Worm (Caenorhabditis elegans) whole organism, late embryonic: ENCODE data around the gene srr-6.

Experiments used
- C38D4.7 ChIP-seq: fragments of 200-800 bp; sonication (Bioruptor generic); optimal IDR thresholded peaks from 2 replicates; lab custom pipeline; 2018; ENCODE audit warnings: mild to moderate bottlenecking, missing genetic modification characterization, moderate library complexity, missing compliant biosample characterization
- K09A11.1 ChIP-seq: sonication (generic microtip); optimal IDR thresholded peaks from 2 replicates; lab custom pipeline; 2017; ENCODE audit warnings: antibody characterized with exemption, mild to moderate bottlenecking, missing genetic modification characterization, missing compliant biosample characterization; ENCODE audit not compliant: insufficient read depth
- T23F11.4 ChIP-seq: fragments of 200-800 bp; sonication (Bioruptor generic); optimal IDR thresholded peaks from 2 replicates; lab custom pipeline; 2018; ENCODE audit warnings: mild to moderate bottlenecking, missing genetic modification characterization, missing compliant biosample characterization
- Y22D7AL.16 ChIP-seq: sonication (generic microtip); optimal IDR thresholded peaks from 2 replicates; lab custom pipeline; 2016; ENCODE audit warnings: missing genetic modification characterization, missing compliant biosample characterization
- ceh-14 ChIP-seq: sonication (generic microtip); optimal IDR thresholded peaks from 2 replicates; lab custom pipeline; 2016; ENCODE audit warnings: missing genotype, missing genetic modification characterization, missing compliant biosample characterization
- ceh-24 ChIP-seq: sonication (generic microtip); optimal IDR thresholded peaks from 2 replicates; lab custom pipeline; 2016; ENCODE audit warnings: mild to moderate bottlenecking, missing genetic modification characterization, missing compliant biosample characterization
- ceh-30 ChIP-seq: fragments of 150-350 bp; optimal IDR thresholded peaks from 2 replicates; lab custom pipeline; 2014; ENCODE audit warnings: missing biosample characterization, missing genetic modification characterization
- ceh-31 ChIP-seq: sonication (generic microtip); optimal IDR thresholded peaks from 2 replicates; lab custom pipeline; 2016; ENCODE audit warnings: missing genetic modification characterization, missing compliant biosample characterization
- ceh-45 ChIP-seq: fragments of 200-800 bp; sonication (Bioruptor generic); IDR thresholded peaks from 2 replicates; pipeline ENCODE4 v1.3.6; 2022; ENCODE audit warnings: missing genetic modification reagents, missing genetic modification characterization, missing compliant biosample characterization
- ceh-48 ChIP-seq: sonication (generic microtip); optimal IDR thresholded peaks from 2 replicates; lab custom pipeline; 2016; ENCODE audit warnings: missing genetic modification characterization, inconsistent platforms, missing compliant biosample characterization
- ceh-6 ChIP-seq: fragments of 200-800 bp; sonication (Bioruptor generic); optimal IDR thresholded peaks from 2 replicates; lab custom pipeline; 2018; ENCODE audit warnings: mild to moderate bottlenecking, missing genetic modification characterization, missing compliant biosample characterization
- ceh-9 ChIP-seq: sonication (generic microtip); optimal IDR thresholded peaks from 2 replicates; lab custom pipeline; 2016; ENCODE audit warnings: mild to moderate bottlenecking, missing genetic modification characterization, inconsistent platforms, missing compliant biosample characterization
- dve-1 ChIP-seq: sonication (generic microtip); optimal IDR thresholded peaks from 2 replicates; lab custom pipeline; 2017; ENCODE audit warnings: antibody characterized with exemption, mild to moderate bottlenecking, missing genetic modification characterization, missing compliant biosample characterization
- elt-2 ChIP-seq: sonication (generic microtip); optimal IDR thresholded peaks from 2 replicates; lab custom pipeline; 2016; ENCODE audit warnings: missing genetic modification reagents, missing genetic modification characterization, missing compliant biosample characterization
- eyg-1 ChIP-seq: sonication (generic microtip); optimal IDR thresholded peaks from 2 replicates; lab custom pipeline; 2016; ENCODE audit warnings: missing genotype, missing genetic modification characterization, missing compliant biosample characterization
- fax-1 ChIP-seq: sonication (generic microtip); optimal IDR thresholded peaks from 2 replicates; lab custom pipeline; 2016; ENCODE audit warnings: missing genotype, missing genetic modification characterization, missing compliant biosample characterization
- fkh-6 ChIP-seq: sonication (generic microtip); optimal IDR thresholded peaks from 2 replicates; lab custom pipeline; 2016; ENCODE audit warnings: missing genetic modification characterization, missing compliant biosample characterization
- gmeb-2 ChIP-seq: sonication (generic microtip); optimal IDR thresholded peaks from 2 replicates; lab custom pipeline; 2016; ENCODE audit warnings: missing genetic modification characterization, inconsistent platforms, missing compliant biosample characterization
- hlh-30 ChIP-seq: sonication (generic microtip); optimal IDR thresholded peaks from 2 replicates; lab custom pipeline; 2017; ENCODE audit warnings: antibody characterized with exemption, missing genetic modification characterization, missing compliant biosample characterization; ENCODE audit not compliant: insufficient read depth
- hlh-6 ChIP-seq: sonication (generic microtip); optimal IDR thresholded peaks from 2 replicates; lab custom pipeline; 2016; ENCODE audit warnings: missing genotype, missing genetic modification characterization, missing compliant biosample characterization
- mec-3 ChIP-seq: sonication (generic microtip); optimal IDR thresholded peaks from 2 replicates; lab custom pipeline; 2016; ENCODE audit warnings: borderline replicate concordance, missing genetic modification characterization, missing compliant biosample characterization
- nfya-1 ChIP-seq: sonication (generic microtip); optimal IDR thresholded peaks from 2 replicates; lab custom pipeline; 2017; ENCODE audit warnings: missing genetic modification characterization, mild to moderate bottlenecking, missing compliant biosample characterization, antibody characterized with exemption, moderate library complexity
- nhr-232 ChIP-seq: sonication (generic microtip); optimal IDR thresholded peaks from 2 replicates; lab custom pipeline; 2016; ENCODE audit warnings: missing genetic modification characterization, missing compliant biosample characterization
- odd-2 ChIP-seq: sonication (generic microtip); optimal IDR thresholded peaks from 2 replicates; lab custom pipeline; 2017; ENCODE audit warnings: antibody characterized with exemption, mild to moderate bottlenecking, missing genetic modification characterization, missing compliant biosample characterization
- pag-3 ChIP-seq: sonication (generic microtip); optimal IDR thresholded peaks from 2 replicates; lab custom pipeline; 2016; ENCODE audit warnings: missing compliant biosample characterization, missing genetic modification characterization, borderline replicate concordance
- pat-9 ChIP-seq: fragments of 200-800 bp; sonication (Bioruptor generic); optimal IDR thresholded peaks from 2 replicates; lab custom pipeline; 2018; ENCODE audit warnings: mild to moderate bottlenecking, missing genetic modification characterization, moderate library complexity, missing compliant biosample characterization
- pax-1 ChIP-seq: fragments of 150-350 bp; optimal IDR thresholded peaks from 2 replicates; lab custom pipeline; 2014; ENCODE audit warnings: missing biosample characterization, missing genetic modification characterization
- pha-2 ChIP-seq: sonication (generic microtip); optimal IDR thresholded peaks from 2 replicates; lab custom pipeline; 2017; ENCODE audit warnings: mild to moderate bottlenecking, missing genetic modification characterization, missing compliant biosample characterization
- pha-4 ChIP-seq: fragments of 150-350 bp; optimal IDR thresholded peaks from 2 replicates; lab custom pipeline; 2018; ENCODE audit warnings: missing biosample characterization, missing genetic modification reagents, missing genetic modification characterization
- pros-1 ChIP-seq: fragments of 150-350 bp; optimal IDR thresholded peaks from 2 replicates; lab custom pipeline; 2014; ENCODE audit warnings: missing biosample characterization, missing genetic modification reagents, missing genetic modification characterization
- ref-2 ChIP-seq: sonication (generic microtip); optimal IDR thresholded peaks from 2 replicates; lab custom pipeline; 2016; ENCODE audit warnings: missing genetic modification characterization, missing compliant biosample characterization
- rnt-1 ChIP-seq: sonication (generic microtip); optimal IDR thresholded peaks from 2 replicates; lab custom pipeline; 2016; ENCODE audit warnings: missing genetic modification characterization, missing compliant biosample characterization
- sox-2 ChIP-seq: fragments of 200-800 bp; sonication (Bioruptor generic); IDR thresholded peaks from 2 replicates; pipeline ENCODE4 v1.3.6; 2022; ENCODE audit warnings: missing genetic modification reagents, missing genetic modification characterization, missing compliant biosample characterization
- sox-4 ChIP-seq: sonication (generic microtip); optimal IDR thresholded peaks from 2 replicates; lab custom pipeline; 2017; ENCODE audit warnings: mild to moderate bottlenecking, missing genetic modification characterization, inconsistent platforms, missing compliant biosample characterization
- syd-9 ChIP-seq: sonication (generic microtip); optimal IDR thresholded peaks from 2 replicates; lab custom pipeline; 2016; ENCODE audit warnings: mild to moderate bottlenecking, missing genetic modification characterization, moderate library complexity, missing compliant biosample characterization
- tbx-7 ChIP-seq: sonication (generic microtip); optimal IDR thresholded peaks from 2 replicates; lab custom pipeline; 2016; ENCODE audit warnings: missing genotype, missing genetic modification characterization, missing compliant biosample characterization
- ttx-3 ChIP-seq: sonication (generic microtip); optimal IDR thresholded peaks from 2 replicates; lab custom pipeline; 2016; ENCODE audit warnings: missing genetic modification reagents, missing genetic modification characterization, missing compliant biosample characterization
- unc-3 ChIP-seq, 2 experiments: fragments of 200-800 bp in 1 of 2; sonication (Bioruptor generic) in 1 of 2; sonication (generic microtip) in 1 of 2; conservative IDR thresholded peaks in 1 of 2; optimal IDR thresholded peaks in 1 of 2; 2 replicates each; pipeline versions ENCODE4 v1.3.6 to Lab custom; 2016 to 2022; ENCODE audit warnings: missing compliant biosample characterization in 2 of 2, missing genetic modification characterization in 2 of 2, missing genetic modification reagents in 1 of 2
- unc-42 ChIP-seq: sonication (generic microtip); optimal IDR thresholded peaks from 2 replicates; lab custom pipeline; 2016; ENCODE audit warnings: missing genotype, missing genetic modification characterization, missing compliant biosample characterization
- unc-86 ChIP-seq: sonication (generic microtip); optimal IDR thresholded peaks from 2 replicates; lab custom pipeline; 2016; ENCODE audit warnings: missing genetic modification characterization, missing compliant biosample characterization
- zip-5 ChIP-seq: sonication (generic microtip); optimal IDR thresholded peaks from 2 replicates; lab custom pipeline; 2016; ENCODE audit warnings: missing genetic modification characterization, missing compliant biosample characterization
- ztf-16 ChIP-seq: sonication (generic microtip); optimal IDR thresholded peaks from 2 replicates; lab custom pipeline; 2017; ENCODE audit warnings: missing genetic modification characterization, missing compliant biosample characterization

srr-6 gene

ce11 chrV:4967238-4967637 lies 45.4 kb upstream of the srr-6 start (continued):
- TF ChIP-seq pat-9 (tag; lab: Kevin White, UChicago) (no peak), unc-3 (GFP tag; conservative IDR thresholded peaks at IDR 0.05; lab: Robert Waterston, UW) (no peak), unc-3 (tag; optimal IDR thresholded peaks at IDR 0.05; lab: Kevin White, UChicago) (no peak), pros-1 (tag; lab: Kevin White, UChicago) (no peak), dve-1 (tag; lab: Kevin White, UChicago) (no peak), unc-42 (tag; lab: Kevin White, UChicago) (peak; percentile 97), ceh-14 (tag; lab: Kevin White, UChicago) (no peak), T23F11.4 (GFP tag; lab: Kevin White, UChicago) (no peak), nfya-1 (tag; lab: Kevin White, UChicago) (no peak), ceh-45 (GFP tag; lab: Robert Waterston, UW) (no peak), zip-5 (tag; lab: Kevin White, UChicago) (no peak), eyg-1 (no peak), pag-3 (tag; lab: Kevin White, UChicago) (no peak), odd-2 (tag; lab: Kevin White, UChicago) (no peak), ttx-3 (no peak), fkh-6 (tag; lab: Kevin White, UChicago) (no peak), ceh-48 (tag; lab: Kevin White, UChicago) (no peak)
- TF ChIP-seq, all 69 proteins: peak for 6

- TF ChIP-seq Y22D7AL.16 (tag; lab: Kevin White, UChicago), result no peak
Measured at ce11 chrV:4968775-4969174, 43.8 kb upstream of the srr-6 start.

- TF ChIP-seq syd-9 (tag; lab: Kevin White, UChicago) (no peak), hlh-30 (no peak), ceh-31 (tag; lab: Kevin White, UChicago) (no peak), elt-2 (tag; lab: Kevin White, UChicago) (no peak), rnt-1 (tag; lab: Kevin White, UChicago) (no peak), sox-2 (GFP tag; lab: Robert Waterston, UW) (no peak), tbx-7 (tag; lab: Kevin White, UChicago) (no peak), pha-4 (tag; lab: Kevin White, UChicago) (no peak), pha-2 (tag; lab: Kevin White, UChicago) (no peak), gmeb-2 (tag; lab: Kevin White, UChicago) (no peak), ceh-6 (GFP tag; lab: Kevin White, UChicago) (no peak), ztf-16 (no peak), K09A11.1 (tag; lab: Kevin White, UChicago) (no peak), unc-86 (tag; lab: Kevin White, UChicago) (no peak), ceh-9 (tag; lab: Kevin White, UChicago) (no peak), C38D4.7 (GFP tag; lab: Kevin White, UChicago) (no peak)
Measured at ce11 chrV:4969503-4969902, 43.1 kb upstream of the srr-6 start.

- no peak for TF ChIP-seq ceh-30 (tag; lab: Kevin White, UChicago)
- TF ChIP-seq ceh-48 (tag; lab: Kevin White, UChicago), result no peak
- no peak for TF ChIP-seq hlh-30
- TF ChIP-seq, all 69 proteins: peak for 0
Measured at ce11 chrV:4972943-4973342, 39.7 kb upstream of the srr-6 start, which contains the start of gene srsx-9. srsx-9 (minus strand) TSS chrV:4973043.

ce11 chrV:4974677-4975076 lies 37.9 kb upstream of the srr-6 start, which contains the start of gene srsx-10:
srsx-10 (minus strand) TSS chrV:4974777.
- TF ChIP-seq pax-1 (tag; lab: Kevin White, UChicago), result no peak
- no peak for TF ChIP-seq mec-3 (tag; lab: Kevin White, UChicago)
- no peak for TF ChIP-seq eyg-1
- no peak for TF ChIP-seq hlh-6 (tag; lab: Kevin White, UChicago)
- no peak for TF ChIP-seq K09A11.1 (tag; lab: Kevin White, UChicago)
- no peak for TF ChIP-seq fax-1 (tag; lab: Kevin White, UChicago)
- no peak for TF ChIP-seq sox-4 (tag; lab: Kevin White, UChicago)
- TF ChIP-seq ceh-24 (tag; lab: Kevin White, UChicago), result no peak
- TF ChIP-seq tbx-7 (tag; lab: Kevin White, UChicago), result no peak
- no peak for TF ChIP-seq ref-2 (tag; lab: Kevin White, UChicago)
- TF ChIP-seq nhr-232, result no peak
- TF ChIP-seq pros-1 (tag; lab: Kevin White, UChicago), result no peak
